Fruit fly (Drosophila melanogaster) whole organism, prepupa: ENCODE measurements around the gene Gr98b.

Source experiments
- CG10631 ChIP-seq: fragments of 200-800 bp; sonication (Bioruptor generic); optimal IDR thresholded peaks from 2 replicates; lab custom pipeline; 2016; ENCODE audit warnings: missing biosample characterization, missing genetic modification characterization
- CG10669 ChIP-seq: fragments of 200-800 bp; sonication (Bioruptor generic); optimal IDR thresholded peaks from 3 replicates; lab custom pipeline; 2018; ENCODE audit warnings: missing biosample characterization, mild to moderate bottlenecking, missing genetic modification characterization, moderate library complexity
- CG16779 ChIP-seq: fragments of 200-800 bp; sonication (Bioruptor generic); optimal IDR thresholded peaks from 3 replicates; lab custom pipeline; 2017; ENCODE audit warnings: missing biosample characterization, mild to moderate bottlenecking, missing genetic modification characterization
- CG6276 ChIP-seq: fragments of 200-800 bp; sonication (Bioruptor generic); optimal IDR thresholded peaks from 2 replicates; lab custom pipeline; 2017; ENCODE audit warnings: missing biosample characterization, mild to moderate bottlenecking, missing genetic modification characterization
- CG6792 ChIP-seq: fragments of 200-800 bp; sonication (Bioruptor generic); optimal IDR thresholded peaks from 3 replicates; lab custom pipeline; 2016; ENCODE audit warnings: missing biosample characterization, missing genetic modification characterization
- Eip75B ChIP-seq: fragments of 200-800 bp; sonication (Bioruptor generic); optimal IDR thresholded peaks from 3 replicates; lab custom pipeline; 2016; ENCODE audit warnings: missing biosample characterization, missing genetic modification characterization
- Hr4 ChIP-seq: fragments of 200-800 bp; sonication (Bioruptor generic); optimal IDR thresholded peaks from 3 replicates; lab custom pipeline; 2016; ENCODE audit warnings: missing biosample characterization, missing genetic modification characterization
- Met ChIP-seq: fragments of 200-800 bp; sonication (Bioruptor generic); optimal IDR thresholded peaks from 3 replicates; lab custom pipeline; 2016; ENCODE audit warnings: missing biosample characterization, missing genetic modification characterization
- esn ChIP-seq: fragments of 200-800 bp; sonication (Bioruptor generic); optimal IDR thresholded peaks from 2 replicates; lab custom pipeline; 2016; ENCODE audit warnings: missing biosample characterization, mild to moderate bottlenecking, missing genetic modification characterization, moderate library complexity
- fd85E ChIP-seq: fragments of 200-800 bp; sonication (Bioruptor generic); optimal IDR thresholded peaks from 3 replicates; lab custom pipeline; 2016; ENCODE audit warnings: missing biosample characterization, missing genetic modification characterization

DNA sequence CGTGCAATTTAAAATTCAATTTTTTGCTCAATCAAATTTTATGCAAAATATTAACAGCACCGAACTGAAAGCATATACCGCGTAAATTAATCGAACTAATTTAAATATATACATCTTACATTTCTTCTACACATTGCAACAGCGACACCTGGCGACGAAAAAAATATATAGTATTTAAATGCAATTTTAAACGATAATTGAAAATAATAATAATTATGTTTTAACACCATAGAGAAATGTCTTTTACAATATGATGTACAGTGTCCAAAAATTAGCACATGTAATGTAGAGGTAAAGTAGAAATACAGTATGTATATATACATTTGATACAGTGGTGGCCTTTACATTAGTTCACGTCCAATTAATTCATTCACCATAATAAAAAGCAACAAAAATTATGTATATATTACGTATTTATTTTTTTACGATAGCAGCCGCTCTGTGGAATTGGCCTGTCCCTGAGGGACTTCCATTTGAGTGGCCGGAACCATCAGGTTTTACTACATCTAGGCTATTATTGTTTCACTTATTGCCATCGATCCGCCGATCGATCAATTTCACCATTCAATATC, 5.2 kb downstream of the Gr98b start:
- TF ChIP-seq Met (GFP tag; lab: Kevin White, UChicago) = no peak
- no peak for TF ChIP-seq esn (GFP tag; lab: Kevin White, UChicago)
- TF ChIP-seq CG16779 (tag; lab: Kevin White, UChicago) = no peak
- no peak for TF ChIP-seq fd85E (GFP tag; lab: Kevin White, UChicago)
- no peak for TF ChIP-seq Eip75B (GFP tag; lab: Kevin White, UChicago)
- no peak for TF ChIP-seq CG10669 (GFP tag; lab: Kevin White, UChicago)
- TF ChIP-seq Hr4 = no peak
- no peak for TF ChIP-seq CG10631 (GFP tag; lab: Kevin White, UChicago)
- no peak for TF ChIP-seq CG6276 (GFP tag; lab: Kevin White, UChicago)
- TF ChIP-seq CG6792 = no peak
